Fruit fly (Drosophila melanogaster): ENCODE results near the gene CG31445.

CG31445 gene

dm6 chr3R:29277009-29277408 is 32.4 kb upstream of the CG31445 start:
- TF ChIP-seq sv (GFP tag; optimal IDR thresholded peaks at IDR 0.05): no peak
- no peak for TF ChIP-seq jim (GFP tag; optimal IDR thresholded peaks at IDR 0.05)
- TF ChIP-seq Abd-B (GFP tag; optimal IDR thresholded peaks at IDR 0.05): no peak
- peak; percentile 55 for TF ChIP-seq CG32264 (GFP tag; optimal IDR thresholded peaks at IDR 0.05)
- TF ChIP-seq GATAd (GFP tag; optimal IDR thresholded peaks at IDR 0.05): no peak
- TF ChIP-seq OdsH (GFP tag; optimal IDR thresholded peaks at IDR 0.05): peak; percentile 83
- peak; percentile 83 for TF ChIP-seq ey (GFP tag; optimal IDR thresholded peaks at IDR 0.05)
- peak in 1 of 2 experiments; percentile 87 for TF ChIP-seq foxo (GFP tag; optimal IDR thresholded peaks at IDR 0.05)
- TF ChIP-seq Rel (GFP tag; optimal IDR thresholded peaks at IDR 0.05): peak; percentile 54
- no peak for TF ChIP-seq Rel (tag; optimal IDR thresholded peaks at IDR 0.05)
- TF ChIP-seq CG9705 (GFP tag; optimal IDR thresholded peaks at IDR 0.05): peak; percentile 53
- TF ChIP-seq dsf (GFP tag; optimal IDR thresholded peaks at IDR 0.05; ENCODE audit: borderline replicate concordance): peak; percentile 29
- TF ChIP-seq br (GFP tag; optimal IDR thresholded peaks at IDR 0.05): peak; percentile 87
- no peak for TF ChIP-seq N (GFP tag; optimal IDR thresholded peaks at IDR 0.05)
- TF ChIP-seq sage (GFP tag; optimal IDR thresholded peaks at IDR 0.05): peak; percentile 62
- TF ChIP-seq fru (GFP tag; optimal IDR thresholded peaks at IDR 0.05): peak; percentile 88
- TF ChIP-seq h (GFP tag; optimal IDR thresholded peaks at IDR 0.05): peak; percentile 86
- peak; percentile 30 for TF ChIP-seq Jra (GFP tag; optimal IDR thresholded peaks at IDR 0.05)
- TF ChIP-seq Dif (GFP tag; optimal IDR thresholded peaks at IDR 0.05; ENCODE audit: partially characterized antibody): no peak
- peak; percentile 34 for TF ChIP-seq tai (GFP tag; optimal IDR thresholded peaks at IDR 0.05)
- peak; percentile 83 for TF ChIP-seq rgr (GFP tag; optimal IDR thresholded peaks at IDR 0.05)
- TF ChIP-seq CrebA (GFP tag; optimal IDR thresholded peaks at IDR 0.05; ENCODE audit: borderline replicate concordance): no peak
- TF ChIP-seq Myc (optimal IDR thresholded peaks at IDR 0.05): no peak
- peak; percentile 0 for TF ChIP-seq Mio (GFP tag; optimal IDR thresholded peaks at IDR 0.05)
- no peak for TF ChIP-seq Dfd (GFP tag; optimal IDR thresholded peaks at IDR 0.05)
- TF ChIP-seq dl (GFP tag; optimal IDR thresholded peaks at IDR 0.05; ENCODE audit: insufficient read depth in 1 of 2, partially characterized antibody in 2 of 2): no peak
- no peak for TF ChIP-seq Hr83 (GFP tag; optimal IDR thresholded peaks at IDR 0.05; ENCODE audit: poor library complexity, severe bottlenecking)
- no peak for TF ChIP-seq Vsx2 (GFP tag; optimal IDR thresholded peaks at IDR 0.05; ENCODE audit: partially characterized antibody)
- TF ChIP-seq woc (GFP tag; optimal IDR thresholded peaks at IDR 0.05): peak; percentile 61
- peak; percentile 44 for TF ChIP-seq brk (GFP tag; optimal IDR thresholded peaks at IDR 0.05)
- peak; percentile 82 for TF ChIP-seq Sp1 (GFP tag; optimal IDR thresholded peaks at IDR 0.05)
- peak; percentile 62 for TF ChIP-seq psq (GFP tag; optimal IDR thresholded peaks at IDR 0.05)
- no peak for TF ChIP-seq Hr78 (GFP tag; optimal IDR thresholded peaks at IDR 0.05)
- TF ChIP-seq Hnf4 (GFP tag; optimal IDR thresholded peaks at IDR 0.05): peak; percentile 80
- peak; percentile 60 for TF ChIP-seq dmrt93B (GFP tag; optimal IDR thresholded peaks at IDR 0.05)
- TF ChIP-seq usp (GFP tag; optimal IDR thresholded peaks at IDR 0.05): no peak
- TF ChIP-seq lola (GFP tag; optimal IDR thresholded peaks at IDR 0.05): no peak
- no peak for TF ChIP-seq pan (optimal IDR thresholded peaks at IDR 0.05)
- TF ChIP-seq HLH106 (tag; optimal IDR thresholded peaks at IDR 0.05): peak; percentile 82

DNA sequence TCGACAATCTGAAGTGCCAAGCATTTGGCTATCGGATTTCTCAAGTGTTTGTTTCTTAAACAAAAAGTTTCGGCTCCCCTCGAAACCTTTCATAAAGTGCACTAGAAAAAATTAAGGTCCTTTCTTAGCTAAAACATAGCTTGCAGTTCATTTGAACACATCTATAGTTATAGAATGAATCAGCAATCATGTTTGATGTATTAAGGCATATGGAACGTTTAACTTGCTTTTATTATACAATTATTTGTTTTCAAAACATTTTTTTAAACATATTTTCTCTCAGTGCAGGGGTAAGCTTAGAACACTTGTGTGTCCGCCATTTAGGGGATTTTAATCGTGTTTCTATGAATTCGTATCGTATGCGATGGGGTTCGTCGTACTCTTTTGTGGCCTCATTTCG is 30.0 kb upstream of the CG31445 start:
- no peak for TF ChIP-seq Vsx2 (GFP tag; optimal IDR thresholded peaks at IDR 0.05; ENCODE audit: partially characterized antibody)
- peak; percentile 18 for TF ChIP-seq sv (GFP tag; optimal IDR thresholded peaks at IDR 0.05)

- TF ChIP-seq dl (GFP tag; optimal IDR thresholded peaks at IDR 0.05; ENCODE audit: insufficient read depth in 1 of 2, partially characterized antibody in 2 of 2): no peak
Measured at dm6 chr3R:29273029-29273428, 28.4 kb upstream of the CG31445 start.
